Worm (Caenorhabditis elegans): ENCODE measurements around the gene ZK836.3.

Gene ZK836.3

ce11 chrV:12195845-12196244 is at the start of gene ZK836.3:
ZK836.3 (minus strand) TSS chrV:12195945.
- TF ChIP-seq ceh-36 (tag; optimal IDR thresholded peaks at IDR 0.05) (no peak), hnd-1 (tag; optimal IDR thresholded peaks at IDR 0.05) (no peak), tbx-37 (GFP tag; conservative IDR thresholded peaks at IDR 0.05) (no peak), pes-1 (GFP tag; IDR thresholded peaks at IDR 0.05) (no peak), ets-7 (tag; optimal IDR thresholded peaks at IDR 0.05) (no peak)

ce11 chrV:12244980-12245742 is 49.4 kb upstream of the ZK836.3 start, which contains the start of the genes T04H1.13, slfl-5 and rad-50:
T04H1.13 (minus strand) TSS chrV:12245030.
slfl-5 (minus strand) TSS chrV:12245044.
rad-50 (plus strand) TSS chrV:12245646.
- no peak for TF ChIP-seq hnd-1 (tag; optimal IDR thresholded peaks at IDR 0.05)
- TF ChIP-seq tbx-11 (GFP tag; IDR thresholded peaks at IDR 0.05) = no peak
- no peak for TF ChIP-seq tbx-37 (GFP tag; conservative IDR thresholded peaks at IDR 0.05)
- TF ChIP-seq aly-1 (tag; optimal IDR thresholded peaks at IDR 0.05) = no peak

- TF ChIP-seq aly-1 (tag; optimal IDR thresholded peaks at IDR 0.05) (no peak), tbx-37 (GFP tag; conservative IDR thresholded peaks at IDR 0.05) (no peak)
Measured at ce11 chrV:12241126-12241525, 45.4 kb upstream of the ZK836.3 start, which contains the start of gene ttr-22. ttr-22 (plus strand) TSS chrV:12241426.

ce11 chrV:12235502-12235901 is 39.8 kb upstream of the ZK836.3 start:
- TF ChIP-seq pes-1 (GFP tag; IDR thresholded peaks at IDR 0.05) = no peak
- TF ChIP-seq tra-4 (tag; optimal IDR thresholded peaks at IDR 0.05) = no peak
- TF ChIP-seq ama-1 (optimal IDR thresholded peaks at IDR 0.05) = no peak
- no peak for TF ChIP-seq tbx-11 (GFP tag; IDR thresholded peaks at IDR 0.05)

ce11 chrV:12234293-12235004 is 38.7 kb upstream of the ZK836.3 start, which contains the start of gene myo-3:
myo-3 (minus strand) TSS chrV:12234343.
- TF ChIP-seq hnd-1 (tag; optimal IDR thresholded peaks at IDR 0.05) (no peak), flt-1 (GFP tag; IDR thresholded peaks at IDR 0.05) (no peak), tra-4 (tag; optimal IDR thresholded peaks at IDR 0.05) (no peak), sea-1 (GFP tag; conservative IDR thresholded peaks at IDR 0.05) (no peak), tbx-11 (GFP tag; IDR thresholded peaks at IDR 0.05) (no peak), pes-1 (GFP tag; IDR thresholded peaks at IDR 0.05) (no peak), ama-1 (optimal IDR thresholded peaks at IDR 0.05) (no peak)

ce11 chrV:12233425-12233824 is 37.7 kb upstream of the ZK836.3 start:
- TF ChIP-seq tbx-11 (GFP tag; IDR thresholded peaks at IDR 0.05) (no peak), ceh-13 (GFP tag; optimal IDR thresholded peaks at IDR 0.05) (no peak), scrt-1 (GFP tag; IDR thresholded peaks at IDR 0.05) (no peak), hmbx-1 (tag; optimal IDR thresholded peaks at IDR 0.05) (no peak), tra-4 (tag; optimal IDR thresholded peaks at IDR 0.05) (no peak), hnd-1 (tag; optimal IDR thresholded peaks at IDR 0.05) (no peak), B0310.2 (tag; optimal IDR thresholded peaks at IDR 0.05) (no peak), aly-1 (tag; optimal IDR thresholded peaks at IDR 0.05) (no peak), pes-1 (GFP tag; IDR thresholded peaks at IDR 0.05) (no peak), sea-1 (GFP tag; conservative IDR thresholded peaks at IDR 0.05) (no peak), ceh-36 (tag; optimal IDR thresholded peaks at IDR 0.05) (no peak)

ce11 chrV:12213027-12213426 is 17.3 kb upstream of the ZK836.3 start, which contains the start of gene vab-8:
vab-8 (plus strand) TSS chrV:12213327.
- TF ChIP-seq tbx-37 (GFP tag; conservative IDR thresholded peaks at IDR 0.05) (no peak), ceh-36 (tag; optimal IDR thresholded peaks at IDR 0.05) (no peak), hnd-1 (tag; optimal IDR thresholded peaks at IDR 0.05) (no peak), aly-1 (tag; optimal IDR thresholded peaks at IDR 0.05) (no peak)

- TF ChIP-seq hmg-4 (GFP tag; optimal IDR thresholded peaks at IDR 0.05) (no peak), tra-4 (tag; optimal IDR thresholded peaks at IDR 0.05) (no peak), ama-1 (optimal IDR thresholded peaks at IDR 0.05) (no peak), flt-1 (GFP tag; IDR thresholded peaks at IDR 0.05) (no peak), scrt-1 (GFP tag; IDR thresholded peaks at IDR 0.05) (no peak), hmbx-1 (tag; optimal IDR thresholded peaks at IDR 0.05) (no peak), ets-7 (tag; optimal IDR thresholded peaks at IDR 0.05) (no peak), ceh-13 (GFP tag; optimal IDR thresholded peaks at IDR 0.05) (no peak), tbx-37 (GFP tag; conservative IDR thresholded peaks at IDR 0.05) (no peak), tbx-11 (GFP tag; IDR thresholded peaks at IDR 0.05) (no peak), pes-1 (GFP tag; IDR thresholded peaks at IDR 0.05) (no peak), sea-1 (GFP tag; conservative IDR thresholded peaks at IDR 0.05) (no peak)
Measured at ce11 chrV:12211090-12211489, 15.3 kb upstream of the ZK836.3 start.

- TF ChIP-seq tbx-37 (GFP tag; conservative IDR thresholded peaks at IDR 0.05) = no peak
- TF ChIP-seq tbx-11 (GFP tag; IDR thresholded peaks at IDR 0.05) = no peak
- no peak for TF ChIP-seq pes-1 (GFP tag; IDR thresholded peaks at IDR 0.05)
- no peak for TF ChIP-seq hmg-4 (GFP tag; optimal IDR thresholded peaks at IDR 0.05)
- TF ChIP-seq sea-1 (GFP tag; conservative IDR thresholded peaks at IDR 0.05) = no peak
- TF ChIP-seq hmbx-1 (tag; optimal IDR thresholded peaks at IDR 0.05) = no peak
- no peak for TF ChIP-seq B0310.2 (tag; optimal IDR thresholded peaks at IDR 0.05)
- TF ChIP-seq ceh-13 (GFP tag; optimal IDR thresholded peaks at IDR 0.05) = no peak
- no peak for TF ChIP-seq ama-1 (optimal IDR thresholded peaks at IDR 0.05)
- no peak for TF ChIP-seq tra-4 (tag; optimal IDR thresholded peaks at IDR 0.05)
- TF ChIP-seq aly-1 (tag; optimal IDR thresholded peaks at IDR 0.05) = no peak
- no peak for TF ChIP-seq scrt-1 (GFP tag; IDR thresholded peaks at IDR 0.05)
- TF ChIP-seq flt-1 (GFP tag; IDR thresholded peaks at IDR 0.05) = no peak
- no peak for TF ChIP-seq ceh-36 (tag; optimal IDR thresholded peaks at IDR 0.05)
- TF ChIP-seq hnd-1 (tag; optimal IDR thresholded peaks at IDR 0.05) = no peak
Measured at ce11 chrV:12209951-12210350, 14.2 kb upstream of the ZK836.3 start.
